Fruit fly (Drosophila melanogaster): ENCODE results near the gene vanin-like.

dm6 chrX:6202509-6202979 lies at the start of gene vanin-like:
- TF ChIP-seq psq (optimal IDR thresholded peaks at IDR 0.05): no peak
- no peak for TF ChIP-seq CG8478 (optimal IDR thresholded peaks at IDR 0.05)

Data from whole organism.